Worm (Caenorhabditis elegans) whole organism, L1 larva: Measurements from ENCODE around the gene skr-8.

Source experiments
- C04F5.9 ChIP-seq: sonication (generic microtip); optimal IDR thresholded peaks from 2 replicates; lab custom pipeline; 2016; ENCODE audit warnings: missing genetic modification characterization, missing compliant biosample characterization
- C16A3.4 ChIP-seq: fragments of 150-350 bp; optimal IDR thresholded peaks from 2 replicates; lab custom pipeline; 2014; ENCODE audit warnings: missing biosample characterization, missing genetic modification characterization
- C34B4.2 ChIP-seq: sonication (generic microtip); optimal IDR thresholded peaks from 2 replicates; lab custom pipeline; 2017; ENCODE audit warnings: mild to moderate bottlenecking, missing genetic modification characterization, missing compliant biosample characterization
- ama-1 ChIP-seq: fragments of 150-350 bp; optimal IDR thresholded peaks from 2 replicates; lab custom pipeline; 2014
- blmp-1 ChIP-seq: fragments of 150-350 bp; optimal IDR thresholded peaks from 2 replicates; lab custom pipeline; 2014; ENCODE audit warnings: missing biosample characterization, missing genetic modification characterization
- ceh-63 ChIP-seq: fragments of 200-800 bp; sonication (Bioruptor generic); optimal IDR thresholded peaks from 2 replicates; lab custom pipeline; 2018; ENCODE audit warnings: mild to moderate bottlenecking, missing genetic modification characterization, missing compliant biosample characterization
- ceh-8 ChIP-seq: fragments of 200-800 bp; sonication (Bioruptor generic); optimal IDR thresholded peaks from 2 replicates; lab custom pipeline; 2018; ENCODE audit warnings: mild to moderate bottlenecking, missing genetic modification characterization, moderate library complexity, missing compliant biosample characterization
- ceh-82 ChIP-seq, 3 experiments: fragments of 150-350 bp in 1 of 3; sonication (generic microtip) in 2 of 3; optimal IDR thresholded peaks; 2 replicates each; lab custom pipeline; 2014 to 2017; ENCODE audit warnings: missing biosample characterization in 3 of 3, missing genetic modification characterization in 3 of 3
- ceh-90 ChIP-seq: sonication (generic microtip); optimal IDR thresholded peaks from 2 replicates; lab custom pipeline; 2016; ENCODE audit warnings: missing genetic modification characterization, missing compliant biosample characterization
- dpl-1 ChIP-seq, 3 experiments: fragments of 150-350 bp in 2 of 3; sonication (generic microtip) in 1 of 3; optimal IDR thresholded peaks; 2 replicates each; lab custom pipeline; 2014 to 2017; ENCODE audit warnings: missing biosample characterization in 3 of 3, missing genetic modification characterization in 3 of 3, missing genetic modification reagents in 3 of 3
- efl-1 ChIP-seq, 4 experiments: fragments of 150-350 bp; optimal IDR thresholded peaks in 3 of 4; peaks in 1 of 4; 1 replicate in 1 of 4; 2 replicates in 3 of 4; lab custom pipeline; 2014; ENCODE audit warnings: missing biosample characterization in 2 of 4, missing genetic modification characterization in 2 of 4, missing genetic modification reagents in 2 of 4
- efl-3 ChIP-seq: fragments of 200-800 bp; sonication (Bioruptor generic); optimal IDR thresholded peaks from 2 replicates; lab custom pipeline; 2018; ENCODE audit warnings: mild to moderate bottlenecking, missing genetic modification characterization, missing compliant biosample characterization
- elt-2 ChIP-seq: sonication (generic microtip); optimal IDR thresholded peaks from 2 replicates; lab custom pipeline; 2016; ENCODE audit warnings: missing genetic modification characterization, mild to moderate bottlenecking, inconsistent platforms, missing compliant biosample characterization, missing genetic modification reagents
- fkh-4 ChIP-seq: sonication (generic microtip); optimal IDR thresholded peaks from 2 replicates; lab custom pipeline; 2016; ENCODE audit warnings: missing compliant biosample characterization, missing genetic modification characterization, borderline replicate concordance
- fkh-8 ChIP-seq: sonication (generic microtip); optimal IDR thresholded peaks from 2 replicates; lab custom pipeline; 2016; ENCODE audit warnings: mild to moderate bottlenecking, missing genetic modification characterization, missing compliant biosample characterization
- fos-1 ChIP-seq: fragments of 150-350 bp; optimal IDR thresholded peaks from 2 replicates; lab custom pipeline; 2014; ENCODE audit warnings: missing biosample characterization, missing genetic modification characterization
- hpl-2 ChIP-seq: fragments of 150-350 bp; optimal IDR thresholded peaks from 2 replicates; lab custom pipeline; 2014; ENCODE audit warnings: missing biosample characterization, missing genetic modification reagents, missing genetic modification characterization
- irx-1 ChIP-seq: sonication (generic microtip); optimal IDR thresholded peaks from 2 replicates; lab custom pipeline; 2016; ENCODE audit warnings: missing genetic modification characterization, missing compliant biosample characterization
- lin-35 ChIP-seq, 2 experiments: fragments of 150-350 bp; optimal IDR thresholded peaks; 2 replicates each; lab custom pipeline; 2014; ENCODE audit warnings: missing biosample characterization in 2 of 2, missing genetic modification characterization in 2 of 2, missing genetic modification reagents in 2 of 2
- lin-39 ChIP-seq: fragments of 150-350 bp; optimal IDR thresholded peaks from 2 replicates; lab custom pipeline; 2014; ENCODE audit warnings: missing biosample characterization, missing genetic modification reagents, missing genetic modification characterization
- lsy-2 ChIP-seq, 2 experiments: fragments of 150-350 bp; optimal IDR thresholded peaks; 2 replicates each; lab custom pipeline; 2014; ENCODE audit warnings: missing biosample characterization in 2 of 2, missing genetic modification characterization in 2 of 2
- mab-9 ChIP-seq: fragments of 200-800 bp; sonication (Bioruptor generic); IDR thresholded peaks from 2 replicates; pipeline ENCODE4 v1.3.6; 2022; ENCODE audit warnings: missing genetic modification reagents, missing genetic modification characterization, missing compliant biosample characterization
- mep-1 ChIP-seq: fragments of 150-350 bp; optimal IDR thresholded peaks from 2 replicates; lab custom pipeline; 2014; ENCODE audit warnings: missing biosample characterization, missing genetic modification characterization
- nhr-11 ChIP-seq: fragments of 150-350 bp; optimal IDR thresholded peaks from 2 replicates; lab custom pipeline; 2014; ENCODE audit warnings: missing biosample characterization, missing genetic modification characterization
- nhr-19 ChIP-seq: fragments of 200-800 bp; sonication (Bioruptor generic); conservative IDR thresholded peaks from 2 replicates; pipeline ENCODE4 v1.3.6; 2022; ENCODE audit warnings: missing genetic modification characterization, missing compliant biosample characterization
- nhr-28 ChIP-seq: fragments of 150-350 bp; optimal IDR thresholded peaks from 2 replicates; lab custom pipeline; 2014; ENCODE audit warnings: missing biosample characterization, missing genetic modification characterization
- nhr-85 ChIP-seq: sonication (generic microtip); peaks from one replicate; lab custom pipeline; 2016; ENCODE audit warnings: missing genetic modification characterization, inconsistent platforms, missing compliant biosample characterization
- pax-3 ChIP-seq: fragments of 200-800 bp; sonication (Bioruptor generic); optimal IDR thresholded peaks from 2 replicates; lab custom pipeline; 2018; ENCODE audit warnings: mild to moderate bottlenecking, missing genetic modification characterization, moderate library complexity, missing compliant biosample characterization
- pqm-1 ChIP-seq: sonication (generic microtip); optimal IDR thresholded peaks from 3 replicates; lab custom pipeline; 2017; ENCODE audit warnings: missing biosample characterization, missing genetic modification characterization
- rnt-1 ChIP-seq: sonication (generic microtip); optimal IDR thresholded peaks from 2 replicates; lab custom pipeline; 2016; ENCODE audit warnings: mild to moderate bottlenecking, missing genetic modification characterization, moderate library complexity, missing compliant biosample characterization
- tbx-2 ChIP-seq: sonication (generic microtip); optimal IDR thresholded peaks from 2 replicates; lab custom pipeline; 2016; ENCODE audit warnings: missing genetic modification characterization, missing compliant biosample characterization
- unc-130 ChIP-seq: fragments of 150-350 bp; optimal IDR thresholded peaks from 2 replicates; lab custom pipeline; 2017; ENCODE audit warnings: missing biosample characterization, missing genetic modification characterization, inconsistent platforms
- vab-15 ChIP-seq: sonication (generic microtip); optimal IDR thresholded peaks from 2 replicates; lab custom pipeline; 2017; ENCODE audit warnings: missing genotype, mild to moderate bottlenecking, missing genetic modification characterization, missing compliant biosample characterization

skr-8 gene

DNA sequence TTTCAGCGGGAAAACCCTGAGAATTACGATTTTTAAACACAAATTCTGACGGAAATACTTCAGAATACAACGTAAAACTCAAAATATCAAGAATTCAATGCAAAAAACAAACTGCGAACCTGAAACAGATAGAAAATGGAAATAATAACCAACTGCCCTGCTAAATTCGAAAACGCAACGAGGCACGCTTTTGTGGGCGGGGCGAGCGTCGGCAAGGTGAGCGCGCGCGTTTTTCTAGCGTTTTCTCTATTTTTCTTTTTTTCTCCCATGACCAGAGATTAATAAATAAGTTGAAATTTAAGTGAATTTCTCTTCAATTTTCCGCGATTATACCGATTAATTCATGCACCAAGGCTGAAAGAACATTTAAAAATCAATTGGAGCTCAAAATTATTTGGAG, 47.0 kb downstream of the skr-8 start, which contains the start of gene uaf-2 (continued):
- TF ChIP-seq blmp-1 (tag; lab: Kevin White, UChicago), result peak; percentile 26
- TF ChIP-seq dpl-1 (GFP tag; optimal IDR thresholded peaks at IDR 0.05; lab: Kevin White, UChicago), result peak; percentile 14 to 48 (median 30)
- no peak for TF ChIP-seq C34B4.2 (tag; lab: Kevin White, UChicago)
- no peak for TF ChIP-seq unc-130 (tag; lab: Kevin White, UChicago)
- peak; percentile 60 for TF ChIP-seq rnt-1 (tag; lab: Kevin White, UChicago)
- no peak for TF ChIP-seq vab-15 (tag; lab: Kevin White, UChicago)
- TF ChIP-seq irx-1 (tag; lab: Kevin White, UChicago), result no peak
- no peak for TF ChIP-seq nhr-28 (tag; lab: Kevin White, UChicago)
- TF ChIP-seq lin-39 (tag; lab: Kevin White, UChicago), result no peak
- TF ChIP-seq elt-2 (tag; lab: Kevin White, UChicago), result no peak
- no peak for TF ChIP-seq ceh-63
- peak; percentile 33 for TF ChIP-seq C16A3.4
- TF ChIP-seq lsy-2 (tag; optimal IDR thresholded peaks at IDR 0.05; lab: Kevin White, UChicago), result peak in 1 of 2 experiments; percentile 52
- no peak for TF ChIP-seq ceh-90 (tag; lab: Kevin White, UChicago)
- TF ChIP-seq fos-1 (tag; lab: Kevin White, UChicago), result no peak
- TF ChIP-seq tbx-2 (tag; lab: Kevin White, UChicago), result peak; percentile 7
- peak; percentile 42 to 48 for TF ChIP-seq efl-1 (optimal IDR thresholded peaks at IDR 0.05; lab: Kevin White, UChicago)
- peak; percentile 39 to 91 for TF ChIP-seq efl-1 (GFP tag; optimal IDR thresholded peaks at IDR 0.05 in 1 of 2; lab: Kevin White, UChicago)
- no peak for TF ChIP-seq mab-9

DNA sequence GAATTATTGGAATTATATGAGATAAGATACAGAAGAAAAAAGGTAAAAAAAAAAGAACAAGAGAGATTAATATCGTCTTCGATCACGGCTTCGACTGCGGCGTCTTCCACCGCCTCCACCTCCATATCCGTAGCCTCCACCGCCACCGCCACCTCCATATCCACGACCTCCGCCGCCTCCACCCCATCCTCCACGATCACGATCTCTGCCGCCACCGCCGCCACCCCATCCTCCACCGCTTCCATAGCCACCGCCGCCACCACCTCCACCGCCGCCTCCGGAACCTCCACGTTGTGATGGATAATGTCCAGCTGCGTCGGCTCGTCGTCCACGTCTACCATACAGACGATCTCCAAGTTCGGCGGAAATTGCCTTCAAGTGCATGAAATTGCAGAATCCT, 48.8 kb downstream of the skr-8 start:
- TF ChIP-seq ceh-82 (tag; optimal IDR thresholded peaks at IDR 0.05; lab: Kevin White, UChicago), result no peak
- peak; percentile 21 for TF ChIP-seq ceh-8
- TF ChIP-seq, all 84 proteins: peak for 1

- TF ChIP-seq mep-1 (tag; lab: Kevin White, UChicago) (no peak), lin-35 (GFP tag; optimal IDR thresholded peaks at IDR 0.05; lab: Kevin White, UChicago) (no peak), C04F5.9 (tag; lab: Kevin White, UChicago) (no peak), nhr-19 (GFP tag; lab: Robert Waterston, UW) (no peak), nhr-85 (tag; lab: Kevin White, UChicago) (no peak), ceh-8 (no peak), fkh-8 (tag; lab: Kevin White, UChicago) (no peak), hpl-2 (GFP tag; lab: Kevin White, UChicago) (no peak), ama-1 (no peak), fkh-4 (tag; lab: Kevin White, UChicago) (no peak), pax-3 (tag; lab: Kevin White, UChicago) (no peak), fos-1 (tag; lab: Kevin White, UChicago) (no peak), efl-3 (GFP tag; lab: Kevin White, UChicago) (no peak), pqm-1 (tag; lab: Kevin White, UChicago) (no peak), nhr-11 (no peak), lin-39 (tag; lab: Kevin White, UChicago) (no peak), tbx-2 (tag; lab: Kevin White, UChicago) (no peak)
- TF ChIP-seq, all 84 proteins: peak for 0
These were observed 49.3 kb downstream of the skr-8 start, which contains the start of gene cyn-13 for ce11 chrIV:17116345-17116744. TSS of gene cyn-13 (minus strand) at chrIV:17116657.
